Fruit fly (Drosophila melanogaster): ENCODE results near the gene mRpS30.

dm6 chrX:15809255-15809654 is 23.4 kb downstream of the mRpS30 start, which contains the start of gene CG8509:
- TF ChIP-seq bab1 (GFP tag; optimal IDR thresholded peaks at IDR 0.05) (no peak), Mnt (GFP tag; optimal IDR thresholded peaks at IDR 0.05) (no peak), CG7045 (GFP tag; optimal IDR thresholded peaks at IDR 0.05) (no peak), pad (GFP tag; optimal IDR thresholded peaks at IDR 0.05) (no peak), Crg-1 (GFP tag; optimal IDR thresholded peaks at IDR 0.05) (no peak), ovo (GFP tag; optimal IDR thresholded peaks at IDR 0.05) (no peak), CG7101 (tag; optimal IDR thresholded peaks at IDR 0.05) (no peak), CG1620 (GFP tag; optimal IDR thresholded peaks at IDR 0.05) (no peak), kay (GFP tag; ENCODE audit: borderline replicate concordance) (no peak), Hr96 (GFP tag; optimal IDR thresholded peaks at IDR 0.05) (no peak), CG33017 (tag; optimal IDR thresholded peaks at IDR 0.05) (no peak)
